Worm (Caenorhabditis elegans): ENCODE measurements around the gene K08B12.3.
A peak's percentile ranks its signal among the peaks of the same experiment; 100 is the strongest.

K08B12.3 gene

DNA sequence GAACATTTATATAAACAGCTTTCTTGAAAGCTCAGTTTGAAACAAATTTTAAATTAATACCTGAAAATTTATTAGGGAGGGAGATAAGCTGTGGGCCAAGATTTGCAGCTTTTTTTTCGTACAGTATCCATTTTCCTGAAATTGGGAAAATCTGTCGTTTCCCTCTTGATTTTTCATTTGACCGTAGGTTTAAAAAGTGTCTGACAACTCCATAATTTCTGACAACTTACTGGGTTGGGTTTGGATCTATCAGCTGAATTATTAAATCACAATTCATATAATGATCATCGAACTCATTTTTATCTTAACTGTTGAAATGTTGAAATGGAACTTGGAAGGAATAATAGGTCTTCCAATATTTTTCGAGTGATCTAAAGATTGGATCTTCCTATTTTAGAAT lies 14.2 kb upstream of the K08B12.3 start:
- peak; percentile 10 for TF ChIP-seq dve-1 (tag; optimal IDR thresholded peaks at IDR 0.05; ENCODE audit: insufficient read depth)
- no peak for TF ChIP-seq tag-97 (GFP tag; IDR thresholded peaks at IDR 0.05)
- TF ChIP-seq nhr-25 (tag; optimal IDR thresholded peaks at IDR 0.05; ENCODE audit: borderline replicate concordance, insufficient read depth): peak; percentile 44
- peak; percentile 5 for TF ChIP-seq mes-2 (tag; optimal IDR thresholded peaks at IDR 0.05; ENCODE audit: poor library complexity, severe bottlenecking)
- no peak for TF ChIP-seq attf-4 (tag; optimal IDR thresholded peaks at IDR 0.05)
- peak; percentile 16; the same call in 1 of the 2 replicates for TF ChIP-seq T26A8.4 (GFP tag; IDR thresholded peaks at IDR 0.05)
- peak; percentile 18 for TF ChIP-seq dmd-6 (GFP tag; IDR thresholded peaks at IDR 0.05)
- peak in 1 of 2 experiments; percentile 72 for TF ChIP-seq unc-62 (GFP tag; optimal IDR thresholded peaks at IDR 0.05 in 1 of 2)
- TF ChIP-seq unc-62 (tag; optimal IDR thresholded peaks at IDR 0.05): no peak
- TF ChIP-seq mdt-29 (GFP tag; IDR thresholded peaks at IDR 0.05): no peak
- TF ChIP-seq daf-8 (GFP tag; IDR thresholded peaks at IDR 0.05): no peak
- peak; percentile 41 for TF ChIP-seq mep-1 (tag; optimal IDR thresholded peaks at IDR 0.05)
- peak; percentile 25 for TF ChIP-seq nhr-77 (tag; optimal IDR thresholded peaks at IDR 0.05)
- TF ChIP-seq ama-1 (optimal IDR thresholded peaks at IDR 0.05): peak; percentile 20

ce11 chrV:6221292-6221691 lies 13.7 kb upstream of the K08B12.3 start:
- TF ChIP-seq snpc-4 (tag; optimal IDR thresholded peaks at IDR 0.05) (no peak), mes-2 (tag; optimal IDR thresholded peaks at IDR 0.05; ENCODE audit: poor library complexity, severe bottlenecking) (peak; percentile 27), mep-1 (tag; optimal IDR thresholded peaks at IDR 0.05) (no peak), fos-1 (tag; optimal IDR thresholded peaks at IDR 0.05) (peak; percentile 30), snpc-1.2 (GFP tag; IDR thresholded peaks at IDR 0.05) (0 out of 2 replicates have a peak, but pooled peaks have one; percentile 9), dve-1 (tag; optimal IDR thresholded peaks at IDR 0.05; ENCODE audit: insufficient read depth) (peak; percentile 2), ama-1 (optimal IDR thresholded peaks at IDR 0.05) (peak; percentile 86), duxl-1 (tag; optimal IDR thresholded peaks at IDR 0.05; ENCODE audit: poor library complexity) (peak; percentile 54), aha-1 (tag) (peak; percentile 94), nhr-42 (GFP tag; IDR thresholded peaks at IDR 0.05) (0 out of 2 replicates have a peak, but pooled peaks have one; percentile 5), zfp-2 (tag; optimal IDR thresholded peaks at IDR 0.05) (no peak), Y75B8A.6 (GFP tag; IDR thresholded peaks at IDR 0.05) (0 out of 2 replicates have a peak, but pooled peaks have one; percentile 7), gei-8 (GFP tag; optimal IDR thresholded peaks at IDR 0.05) (peak; percentile 44)

DNA sequence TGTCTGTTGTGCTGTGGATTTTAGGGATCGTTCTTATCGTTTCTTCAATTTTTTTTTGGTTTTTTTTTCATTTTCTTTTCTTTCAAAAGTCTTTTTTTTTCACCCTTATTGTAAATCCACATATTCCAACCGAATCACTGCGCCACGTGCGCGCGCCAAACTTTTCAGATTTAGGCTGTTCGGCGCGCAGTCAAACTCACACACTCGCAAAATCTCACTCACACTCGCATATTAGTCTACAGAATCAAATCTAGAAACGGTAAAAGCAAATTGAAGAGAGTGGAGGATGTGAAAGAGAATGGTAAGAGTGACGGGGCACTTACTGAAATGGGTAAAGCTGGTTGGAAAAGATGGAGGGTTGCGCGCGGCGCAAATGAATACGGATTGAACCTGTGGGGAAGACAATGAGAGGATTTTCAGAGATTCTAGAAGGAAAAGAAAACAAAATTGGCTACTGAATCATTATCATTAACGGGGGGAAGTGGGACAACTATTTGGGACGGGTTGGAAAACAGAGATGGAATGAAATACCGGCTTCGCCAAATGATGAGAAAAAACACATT lies 12.7 kb upstream of the K08B12.3 start:
- TF ChIP-seq madf-5 (GFP tag; IDR thresholded peaks at IDR 0.05) (0 out of 4 replicates have a peak, but pooled peaks of 1 of the 2 experiments have one; percentile 8), mep-1 (tag; optimal IDR thresholded peaks at IDR 0.05) (no peak), mdl-1 (tag; optimal IDR thresholded peaks at IDR 0.05) (peak in 1 of 2 experiments; percentile 12), arid-1 (GFP tag; conservative IDR thresholded peaks at IDR 0.05) (no peak), jun-1 (tag; optimal IDR thresholded peaks at IDR 0.05) (no peak), Y75B8A.6 (GFP tag; IDR thresholded peaks at IDR 0.05) (0 out of 2 replicates have a peak, but pooled peaks have one; percentile 3), nhr-111 (GFP tag; optimal IDR thresholded peaks at IDR 0.05) (peak; percentile 10), egl-43 (GFP tag; IDR thresholded peaks at IDR 0.05) (no peak; the same call in 1 of the 2 replicates), zip-11 (GFP tag; IDR thresholded peaks at IDR 0.05) (no peak), snpc-1.2 (GFP tag; IDR thresholded peaks at IDR 0.05) (0 out of 2 replicates have a peak, but pooled peaks have one; percentile 11), zfp-2 (tag; optimal IDR thresholded peaks at IDR 0.05) (no peak), unc-62 (GFP tag; optimal IDR thresholded peaks at IDR 0.05 in 1 of 2) (peak in 1 of 2 experiments; percentile 97), unc-62 (tag; optimal IDR thresholded peaks at IDR 0.05) (no peak), nhr-76 (tag; optimal IDR thresholded peaks at IDR 0.05) (no peak), zfp-3 (GFP tag; conservative IDR thresholded peaks at IDR 0.05) (no peak), nhr-41 (GFP tag; IDR thresholded peaks at IDR 0.05) (no peak), ama-1 (optimal IDR thresholded peaks at IDR 0.05) (peak; percentile 29), aha-1 (tag) (peak; percentile 86), R02D3.7 (tag; optimal IDR thresholded peaks at IDR 0.05) (no peak), sdz-12 (GFP tag; optimal IDR thresholded peaks at IDR 0.05) (peak; percentile 37), nhr-28 (tag; optimal IDR thresholded peaks at IDR 0.05) (no peak), hmg-1.1 (GFP tag; IDR thresholded peaks at IDR 0.05) (0 out of 2 replicates have a peak, but pooled peaks have one; percentile 9), lsy-2 (tag; optimal IDR thresholded peaks at IDR 0.05) (no peak), daf-16 (GFP tag; optimal IDR thresholded peaks at IDR 0.05) (no peak), daf-16 (tag; optimal IDR thresholded peaks at IDR 0.05) (no peak), mxl-3 (GFP tag; optimal IDR thresholded peaks at IDR 0.05) (no peak), Y48G9A.11 (GFP tag; IDR thresholded peaks at IDR 0.05) (no peak), aly-2 (tag; optimal IDR thresholded peaks at IDR 0.05) (no peak), nhr-10 (tag; optimal IDR thresholded peaks at IDR 0.05) (no peak), ZK337.2 (GFP tag; IDR thresholded peaks at IDR 0.05) (no peak), ceh-82 (tag; optimal IDR thresholded peaks at IDR 0.05) (no peak)
